Fruit fly (Drosophila melanogaster) whole organism: Measurements from ENCODE around the gene CG14247.

Source experiments
- CG8478 ChIP-seq: fragments of >200 bp; optimal IDR thresholded peaks from 2 replicates; lab custom pipeline; 2018; ENCODE audit warnings: inconsistent platforms
- Dll ChIP-seq: fragments of >200 bp; optimal IDR thresholded peaks from 2 replicates; lab custom pipeline; 2017
- EcR ChIP-seq, 2 experiments: fragments of >200 bp; optimal IDR thresholded peaks; 2 replicates each; lab custom pipeline; 2017; ENCODE audit warnings: missing biosample characterization in 2 of 2, missing genetic modification characterization in 2 of 2, missing genetic modification reagents in 2 of 2
- pan ChIP-seq: fragments of >200 bp; optimal IDR thresholded peaks from 2 replicates; lab custom pipeline; 2017
- psq ChIP-seq: fragments of >200 bp; optimal IDR thresholded peaks from 2 replicates; lab custom pipeline; 2017
- usp ChIP-seq: fragments of >200 bp; optimal IDR thresholded peaks from 2 replicates; lab custom pipeline; 2017; ENCODE audit warnings: missing biosample characterization, missing genetic modification characterization, mixed read lengths

dm6 chr3R:26727014-26727413, 10.4 kb upstream of the CG14247 start, which contains the start of gene CG14246:
- TF ChIP-seq usp (GFP tag; lab: Kevin White, UChicago) (no peak), pan (lab: Kevin White, UChicago) (no peak), Dll (no peak), CG8478 (lab: Kevin White, UChicago) (no peak), psq (lab: Kevin White, UChicago) (no peak), EcR (GFP tag; optimal IDR thresholded peaks at IDR 0.05; lab: Kevin White, UChicago) (no peak)
